Fruit fly (Drosophila melanogaster) whole organism, embryonic: Measurements from ENCODE around the gene CG42465.

ENCODE experiments used
- CG10959 ChIP-seq: fragments of 200-800 bp; sonication (Bioruptor generic); IDR thresholded peaks from 2 replicates; pipeline ENCODE4 v1.3.6; 2022; ENCODE audit warnings: missing biosample characterization, missing genetic modification characterization
- CG11085 ChIP-seq: fragments of 200-800 bp; sonication (Bioruptor generic); IDR thresholded peaks from 2 replicates; pipeline ENCODE4 v1.3.6; 2022; ENCODE audit warnings: missing biosample characterization, missing genetic modification characterization
- CG11093 ChIP-seq: fragments of 200-800 bp; sonication (Bioruptor generic); IDR thresholded peaks from 3 replicates; pipeline ENCODE4 v1.3.6; 2022; ENCODE audit warnings: missing biosample characterization, missing genetic modification characterization
- CG12104 ChIP-seq: fragments of 200-800 bp; sonication (Bioruptor generic); optimal IDR thresholded peaks from 3 replicates; lab custom pipeline; 2016; ENCODE audit warnings: missing biosample characterization, missing genetic modification characterization
- CG12659 ChIP-seq: fragments of 200-800 bp; sonication (Bioruptor generic); optimal IDR thresholded peaks from 3 replicates; lab custom pipeline; 2017; ENCODE audit warnings: mild to moderate bottlenecking, missing biosample characterization, missing genetic modification reagents, missing genetic modification characterization
- CG13424 ChIP-seq: fragments of 200-800 bp; sonication (Bioruptor generic); optimal IDR thresholded peaks from 2 replicates; lab custom pipeline; 2019; ENCODE audit warnings: missing biosample characterization, mild to moderate bottlenecking, missing genetic modification characterization, moderate library complexity
- CG13775 ChIP-seq: fragments of 200-800 bp; sonication (Bioruptor generic); optimal IDR thresholded peaks from 3 replicates; lab custom pipeline; 2017; ENCODE audit warnings: missing biosample characterization, mild to moderate bottlenecking, missing genetic modification characterization
- CG13894 ChIP-seq: fragments of 200-800 bp; sonication (Bioruptor generic); optimal IDR thresholded peaks from 3 replicates; lab custom pipeline; 2018; ENCODE audit warnings: missing biosample characterization, mild to moderate bottlenecking, missing genetic modification characterization, moderate library complexity
- CG16863 ChIP-seq: fragments of 200-800 bp; sonication (Bioruptor generic); optimal IDR thresholded peaks from 3 replicates; lab custom pipeline; 2016; ENCODE audit warnings: missing biosample characterization, missing genetic modification characterization
- CG17328 ChIP-seq: fragments of 200-800 bp; sonication (Bioruptor generic); IDR thresholded peaks from 2 replicates; pipeline ENCODE4 v1.3.6; 2022; ENCODE audit warnings: missing biosample characterization, missing genetic modification characterization
- CG1832 ChIP-seq: fragments of 200-800 bp; sonication (Bioruptor generic); optimal IDR thresholded peaks from 2 replicates; lab custom pipeline; 2017; ENCODE audit warnings: missing biosample characterization, mild to moderate bottlenecking, missing genetic modification characterization, inconsistent platforms
- CG6683 ChIP-seq: fragments of 200-800 bp; sonication (Bioruptor generic); optimal IDR thresholded peaks from 2 replicates; lab custom pipeline; 2017; ENCODE audit warnings: missing biosample characterization, mild to moderate bottlenecking, missing genetic modification characterization, missing genetic modification reagents
- CG7372 ChIP-seq: fragments of 200-800 bp; sonication (Bioruptor generic); IDR thresholded peaks from 2 replicates; pipeline ENCODE4 v1.3.6; 2022; ENCODE audit warnings: missing biosample characterization, missing genetic modification characterization
- CG8765 ChIP-seq: fragments of 200-800 bp; sonication (Bioruptor generic); IDR thresholded peaks from 2 replicates; pipeline ENCODE4 v1.3.6; 2022; ENCODE audit warnings: missing biosample characterization, missing genetic modification characterization
- CG9932 ChIP-seq: fragments of 200-800 bp; sonication (Bioruptor generic); IDR thresholded peaks from 2 replicates; pipeline ENCODE4 v1.3.6; 2022; ENCODE audit warnings: missing biosample characterization, missing genetic modification characterization
- CrebB ChIP-seq: fragments of 200-800 bp; sonication (Bioruptor generic); optimal IDR thresholded peaks from 3 replicates; lab custom pipeline; 2018; ENCODE audit warnings: missing biosample characterization, mild to moderate bottlenecking, missing genetic modification characterization
- D ChIP-seq, 2 experiments: fragments of 200-800 bp in 1 of 2; fragments of >200 bp in 1 of 2; sonication (Bioruptor generic) in 1 of 2; optimal IDR thresholded peaks; 2 replicates in 1 of 2; 3 replicates in 1 of 2; lab custom pipeline; 2017; ENCODE audit warnings: mild to moderate bottlenecking in 1 of 2, missing biosample characterization in 1 of 2, missing genetic modification characterization in 1 of 2, missing genetic modification reagents in 1 of 2
- Dbx ChIP-seq: fragments of 200-800 bp; sonication (Bioruptor generic); IDR thresholded peaks from 3 replicates; pipeline ENCODE4 v1.3.6; 2022; ENCODE audit warnings: missing biosample characterization, missing genetic modification characterization
- Eip74EF ChIP-seq, 2 experiments: fragments of 200-800 bp in 1 of 2; fragments of >200 bp in 1 of 2; sonication (Bioruptor generic) in 1 of 2; optimal IDR thresholded peaks; 2 replicates each; lab custom pipeline; 2017 to 2019; ENCODE audit warnings: missing biosample characterization in 2 of 2, missing genetic modification characterization in 2 of 2, mild to moderate bottlenecking in 1 of 2, moderate library complexity in 1 of 2
- Fer3 ChIP-seq: fragments of 200-800 bp; sonication (Bioruptor generic); optimal IDR thresholded peaks from 2 replicates; lab custom pipeline; 2018; ENCODE audit warnings: missing biosample characterization, mild to moderate bottlenecking, missing genetic modification characterization, moderate library complexity
- Hr3 ChIP-seq: fragments of 200-800 bp; sonication (Bioruptor generic); optimal IDR thresholded peaks from 3 replicates; lab custom pipeline; 2016; ENCODE audit warnings: missing biosample characterization, missing genetic modification characterization
- Lim3 ChIP-seq: fragments of 200-800 bp; sonication (Bioruptor generic); IDR thresholded peaks from 2 replicates; pipeline ENCODE4 v1.3.6; 2022; ENCODE audit warnings: missing biosample characterization, missing genetic modification characterization
- Med ChIP-seq: fragments of 200-800 bp; sonication (Bioruptor generic); peaks from one replicate; lab custom pipeline; 2016; ENCODE audit warnings: missing biosample characterization, missing genetic modification characterization, mild to moderate bottlenecking, inconsistent platforms, moderate library complexity
- Nf-YA ChIP-seq: fragments of 200-800 bp; sonication (Bioruptor generic); IDR thresholded peaks from 2 replicates; pipeline ENCODE4 v1.3.6; 2022; ENCODE audit warnings: missing biosample characterization, missing genetic modification characterization
- Ptx1 ChIP-seq: fragments of 200-800 bp; sonication (Bioruptor generic); IDR thresholded peaks from 2 replicates; pipeline ENCODE4 v1.3.6; 2022; ENCODE audit warnings: missing biosample characterization, missing genetic modification characterization
- Taf1 ChIP-seq: fragments of 200-800 bp; sonication (Bioruptor generic); IDR thresholded peaks from 2 replicates; pipeline ENCODE4 v1.3.6; 2022; ENCODE audit warnings: missing biosample characterization, missing genetic modification characterization
- Xrp1 ChIP-seq: fragments of 200-800 bp; sonication (Bioruptor generic); IDR thresholded peaks from 2 replicates; pipeline ENCODE4 v1.3.6; 2022; ENCODE audit warnings: missing biosample characterization, missing genetic modification characterization
- bab2 ChIP-seq: fragments of 200-800 bp; sonication (Bioruptor generic); optimal IDR thresholded peaks from 2 replicates; lab custom pipeline; 2016; ENCODE audit warnings: missing biosample characterization, missing genetic modification characterization
- chm ChIP-seq: fragments of 200-800 bp; sonication (Bioruptor generic); IDR thresholded peaks from 2 replicates; pipeline ENCODE4 v1.3.6; 2022; ENCODE audit warnings: missing biosample characterization, missing genetic modification characterization
- cwo ChIP-seq: fragments of 200-800 bp; sonication (Bioruptor generic); optimal IDR thresholded peaks from 3 replicates; lab custom pipeline; 2017; ENCODE audit warnings: missing biosample characterization, missing genetic modification characterization, mild to moderate bottlenecking, moderate library complexity, missing genetic modification reagents
- dmrt11E ChIP-seq: fragments of 200-800 bp; sonication (Bioruptor generic); optimal IDR thresholded peaks from 3 replicates; lab custom pipeline; 2018; ENCODE audit warnings: missing biosample characterization, mild to moderate bottlenecking, missing genetic modification characterization, moderate library complexity
- dysf ChIP-seq: fragments of 200-800 bp; sonication (Bioruptor generic); IDR thresholded peaks from 3 replicates; pipeline ENCODE4 v1.3.6; 2022; ENCODE audit warnings: missing biosample characterization, missing genetic modification characterization
- esg ChIP-seq: fragments of 200-800 bp; sonication (Bioruptor generic); conservative IDR thresholded peaks from 2 replicates; pipeline ENCODE4 v1.3.6; 2022; ENCODE audit warnings: missing biosample characterization, missing genetic modification characterization
- eyg ChIP-seq: fragments of 200-800 bp; sonication (Bioruptor generic); optimal IDR thresholded peaks from 3 replicates; lab custom pipeline; 2016; ENCODE audit warnings: missing biosample characterization, missing genetic modification characterization
- fru ChIP-seq: fragments of >200 bp; optimal IDR thresholded peaks from 2 replicates; lab custom pipeline; 2017
- grau ChIP-seq: fragments of 200-800 bp; optimal IDR thresholded peaks from 3 replicates; lab custom pipeline; 2019; ENCODE audit warnings: missing biosample characterization, mild to moderate bottlenecking, missing genetic modification characterization, moderate library complexity
- ham ChIP-seq: fragments of 200-800 bp; sonication (Bioruptor generic); IDR thresholded peaks from 2 replicates; pipeline ENCODE4 v1.3.6; 2022; ENCODE audit warnings: missing biosample characterization, missing genetic modification characterization
- kah ChIP-seq: fragments of 200-800 bp; sonication (Bioruptor generic); optimal IDR thresholded peaks from 2 replicates; lab custom pipeline; 2018; ENCODE audit warnings: missing biosample characterization, mild to moderate bottlenecking, missing genetic modification characterization
- luna ChIP-seq: fragments of 200-800 bp; sonication (Bioruptor generic); optimal IDR thresholded peaks from 2 replicates; lab custom pipeline; 2016; ENCODE audit warnings: missing biosample characterization, missing genetic modification characterization
- nerfin-2 ChIP-seq: fragments of 200-800 bp; sonication (Bioruptor generic); IDR thresholded peaks from 2 replicates; pipeline ENCODE4 v1.3.6; 2022; ENCODE audit warnings: missing biosample characterization, missing genetic modification characterization; ENCODE audit not compliant: partially characterized antibody
- onecut ChIP-seq: fragments of 200-800 bp; sonication (Bioruptor generic); IDR thresholded peaks from 2 replicates; pipeline ENCODE4 v1.3.6; 2022; ENCODE audit warnings: missing biosample characterization, missing genetic modification characterization
- otp ChIP-seq: fragments of 200-800 bp; sonication (Bioruptor generic); IDR thresholded peaks from 3 replicates; pipeline ENCODE4, ENCODE4 v1.3.6; 2022; ENCODE audit warnings: missing biosample characterization, missing genetic modification characterization
- pb ChIP-seq: fragments of 200-800 bp; sonication (Bioruptor generic); optimal IDR thresholded peaks from 3 replicates; lab custom pipeline; 2016; ENCODE audit warnings: missing biosample characterization, missing genetic modification characterization
- ro ChIP-seq: fragments of 200-800 bp; sonication (Bioruptor generic); IDR thresholded peaks from 2 replicates; pipeline ENCODE4 v1.3.6; 2022; ENCODE audit warnings: missing biosample characterization, missing genetic modification characterization
- scrt ChIP-seq: fragments of 200-800 bp; sonication (Bioruptor generic); optimal IDR thresholded peaks from 2 replicates; lab custom pipeline; 2018; ENCODE audit warnings: missing biosample characterization, mild to moderate bottlenecking, missing genetic modification characterization, moderate library complexity
- slbo ChIP-seq: fragments of 200-800 bp; sonication (Bioruptor generic); IDR thresholded peaks from 2 replicates; pipeline ENCODE4 v1.3.6; 2022; ENCODE audit warnings: missing biosample characterization, missing genetic modification characterization
- ssp ChIP-seq: fragments of 200-800 bp; sonication (Bioruptor generic); IDR thresholded peaks from 2 replicates; pipeline ENCODE4 v1.3.6; 2022; ENCODE audit warnings: missing biosample characterization, missing genetic modification characterization
- tio ChIP-seq: fragments of 200-800 bp; sonication (Bioruptor generic); optimal IDR thresholded peaks from 2 replicates; lab custom pipeline; 2017; ENCODE audit warnings: missing biosample characterization, missing genetic modification characterization, inconsistent platforms
- toy ChIP-seq: fragments of 200-800 bp; sonication (Bioruptor generic); IDR thresholded peaks from 2 replicates; pipeline ENCODE4 v1.3.6; 2022; ENCODE audit warnings: missing biosample characterization, missing genetic modification characterization
- trem ChIP-seq: fragments of 200-800 bp; optimal IDR thresholded peaks from 3 replicates; lab custom pipeline; 2019; ENCODE audit warnings: missing biosample characterization, mild to moderate bottlenecking, missing genetic modification characterization, moderate library complexity
- tup ChIP-seq: fragments of 200-800 bp; sonication (Bioruptor generic); optimal IDR thresholded peaks from 2 replicates; lab custom pipeline; 2016; ENCODE audit warnings: missing biosample characterization, mild to moderate bottlenecking, missing genetic modification characterization, moderate library complexity
- zfh1 ChIP-seq: fragments of 200-800 bp; sonication (Bioruptor generic); IDR thresholded peaks from 3 replicates; pipeline ENCODE4 v1.3.6; 2022; ENCODE audit warnings: missing biosample characterization, missing genetic modification characterization

CG42465 gene

dm6 chr2L:3703260-3703659 is 3.3 kb downstream of the CG42465 start, which contains the start of gene CG2816 (continued):
- TF ChIP-seq dmrt11E (tag; lab: Kevin White, UChicago) (no peak), ham (peak; percentile 23; the same call in 1 of the 2 replicates), D (optimal IDR thresholded peaks at IDR 0.05; lab: Kevin White, UChicago) (no peak), D (GFP tag; optimal IDR thresholded peaks at IDR 0.05; lab: Kevin White, UChicago) (no peak), Fer3 (tag; lab: Kevin White, UChicago) (peak; percentile 63), Med (GFP tag; lab: Kevin White, UChicago) (peak; percentile 91), CG13775 (peak; percentile 26), CG12659 (GFP tag; lab: Kevin White, UChicago) (peak; percentile 66), bab2 (GFP tag; lab: Kevin White, UChicago) (peak; percentile 0), ssp (no peak), CG6683 (GFP tag; lab: Kevin White, UChicago) (no peak), ro (no peak), CrebB (tag; lab: Kevin White, UChicago) (peak; percentile 70), grau (tag; lab: Kevin White, UChicago) (peak; percentile 58), otp (GFP tag; lab: Robert Waterston, UW) (0 out of 3 replicates have a peak, but pooled peaks have one; percentile 8), cwo (peak; percentile 18), CG11085 (GFP tag; lab: Robert Waterston, UW) (0 out of 2 replicates have a peak, but pooled peaks have one; percentile 23), luna (peak; percentile 80), chm (GFP tag; lab: Robert Waterston, UW) (no peak), zfh1 (GFP tag; lab: Robert Waterston, UW) (peak; percentile 65; the same call in 2 of the 3 replicates), tup (GFP tag; lab: Kevin White, UChicago) (no peak), CG12104 (GFP tag; lab: Kevin White, UChicago) (no peak), CG7372 (GFP tag; lab: Robert Waterston, UW) (peak; percentile 85), CG1832 (no peak), Hr3 (peak; percentile 52), CG13424 (tag; lab: Kevin White, UChicago) (peak; percentile 37), CG9932 (GFP tag; lab: Robert Waterston, UW) (peak; percentile 98), Lim3 (GFP tag; lab: Robert Waterston, UW) (no peak), fru (lab: Kevin White, UChicago) (no peak), CG13894 (no peak), tio (GFP tag; lab: Kevin White, UChicago) (peak; percentile 36), trem (no peak), Dbx (GFP tag; lab: Robert Waterston, UW) (peak; percentile 70), Ptx1 (GFP tag; lab: Robert Waterston, UW) (peak; percentile 85), toy (GFP tag; lab: Robert Waterston, UW) (no peak), onecut (no peak), Xrp1 (GFP tag; lab: Robert Waterston, UW) (no peak), kah (GFP tag; lab: Kevin White, UChicago) (no peak), Nf-YA (no peak), eyg (GFP tag; lab: Kevin White, UChicago) (no peak), slbo (GFP tag; lab: Robert Waterston, UW) (peak; percentile 95), CG16863 (GFP tag; lab: Kevin White, UChicago) (peak; percentile 50), esg (GFP tag; lab: Robert Waterston, UW) (peak; percentile 67), Eip74EF (GFP tag; optimal IDR thresholded peaks at IDR 0.05; lab: Kevin White, UChicago) (no peak), scrt (peak; percentile 28), CG10959 (GFP tag; lab: Robert Waterston, UW) (no peak), CG11093 (no peak), CG17328 (GFP tag; lab: Robert Waterston, UW) (0 out of 2 replicates have a peak, but pooled peaks have one; percentile 22), dysf (GFP tag; lab: Robert Waterston, UW) (peak; percentile 92), pb (GFP tag; lab: Kevin White, UChicago) (no peak), Taf1 (GFP tag; lab: Robert Waterston, UW) (peak; percentile 73), CG8765 (GFP tag; lab: Robert Waterston, UW) (no peak), nerfin-2 (GFP tag; lab: Robert Waterston, UW) (no peak)
